Fruit fly (Drosophila melanogaster): ENCODE results near the gene Crtc.

The Crtc gene

DNA sequence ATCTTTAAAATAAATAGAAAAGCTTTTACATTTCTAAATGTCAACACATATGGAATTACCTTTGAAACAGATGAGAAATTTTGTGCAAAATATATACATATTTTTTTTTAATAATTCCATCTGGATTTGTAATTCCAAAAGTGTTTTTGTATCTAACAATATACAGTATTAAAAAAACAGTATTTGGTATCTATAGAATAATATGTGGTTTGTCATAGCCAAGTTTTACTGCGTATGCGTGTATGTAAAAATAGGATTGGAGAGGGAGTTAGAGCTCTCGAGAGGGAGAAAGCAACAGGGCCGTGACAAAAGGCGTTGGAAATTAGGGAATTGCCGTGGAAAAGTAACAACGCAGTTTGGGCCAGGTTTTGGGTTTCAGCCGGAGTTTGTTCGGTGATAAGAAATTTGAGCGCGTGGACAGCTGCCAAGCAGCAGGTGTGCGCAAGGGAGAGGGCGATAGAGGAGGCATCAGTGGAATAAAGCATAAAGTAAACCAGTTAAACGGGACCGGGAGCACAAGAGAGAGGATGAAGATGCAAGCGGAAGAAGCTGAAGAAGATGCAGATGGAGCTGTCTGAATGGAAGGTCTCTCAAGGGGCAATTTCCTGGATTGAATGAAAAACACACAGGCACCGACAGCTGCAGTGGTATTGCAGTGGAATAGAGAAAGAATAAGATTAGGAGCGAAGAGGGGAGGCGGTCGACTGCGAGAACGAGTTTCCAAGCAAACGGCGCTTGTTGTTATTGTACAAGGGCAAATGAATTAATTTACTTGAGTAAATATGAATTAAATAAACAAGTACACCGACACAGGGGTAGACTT, 15.9 kb downstream of the Crtc start:
- TF ChIP-seq Vsx2 (GFP tag; optimal IDR thresholded peaks at IDR 0.05; ENCODE audit: partially characterized antibody) (peak; percentile 92), sage (GFP tag; optimal IDR thresholded peaks at IDR 0.05) (peak; percentile 49), br (GFP tag; optimal IDR thresholded peaks at IDR 0.05) (peak; percentile 72), brk (GFP tag; optimal IDR thresholded peaks at IDR 0.05) (peak; percentile 59), OdsH (GFP tag; optimal IDR thresholded peaks at IDR 0.05) (peak; percentile 37), foxo (GFP tag; optimal IDR thresholded peaks at IDR 0.05) (peak in 1 of 2 experiments; percentile 85), h (GFP tag; optimal IDR thresholded peaks at IDR 0.05) (peak; percentile 94), CrebA (GFP tag; optimal IDR thresholded peaks at IDR 0.05; ENCODE audit: borderline replicate concordance) (peak; percentile 85), pan (optimal IDR thresholded peaks at IDR 0.05) (no peak), usp (GFP tag; optimal IDR thresholded peaks at IDR 0.05) (no peak), N (GFP tag; optimal IDR thresholded peaks at IDR 0.05) (no peak), CG32264 (GFP tag; optimal IDR thresholded peaks at IDR 0.05) (peak; percentile 73), Abd-B (GFP tag; optimal IDR thresholded peaks at IDR 0.05) (no peak), Rel (GFP tag; optimal IDR thresholded peaks at IDR 0.05) (no peak), Rel (tag; optimal IDR thresholded peaks at IDR 0.05) (no peak), lola (GFP tag; optimal IDR thresholded peaks at IDR 0.05) (no peak), Sp1 (GFP tag; optimal IDR thresholded peaks at IDR 0.05) (no peak), rgr (GFP tag; optimal IDR thresholded peaks at IDR 0.05) (peak; percentile 62), psq (GFP tag; optimal IDR thresholded peaks at IDR 0.05) (peak; percentile 54), Jra (GFP tag; optimal IDR thresholded peaks at IDR 0.05) (peak; percentile 76), dmrt93B (GFP tag; optimal IDR thresholded peaks at IDR 0.05) (peak; percentile 65), ey (GFP tag; optimal IDR thresholded peaks at IDR 0.05) (no peak), GATAd (GFP tag; optimal IDR thresholded peaks at IDR 0.05) (no peak), Hnf4 (GFP tag; optimal IDR thresholded peaks at IDR 0.05) (peak; percentile 87), Hr78 (GFP tag; optimal IDR thresholded peaks at IDR 0.05) (no peak), HLH106 (tag; optimal IDR thresholded peaks at IDR 0.05) (peak; percentile 10), woc (GFP tag; optimal IDR thresholded peaks at IDR 0.05) (peak; percentile 34), Mio (GFP tag; optimal IDR thresholded peaks at IDR 0.05) (no peak), Dfd (GFP tag; optimal IDR thresholded peaks at IDR 0.05) (no peak), CG9705 (GFP tag; optimal IDR thresholded peaks at IDR 0.05) (peak; percentile 63), dl (GFP tag; optimal IDR thresholded peaks at IDR 0.05; ENCODE audit: insufficient read depth in 1 of 2, partially characterized antibody in 2 of 2) (peak; percentile 3 to 25), Hr83 (GFP tag; optimal IDR thresholded peaks at IDR 0.05; ENCODE audit: poor library complexity, severe bottlenecking) (peak; percentile 100), tai (GFP tag; optimal IDR thresholded peaks at IDR 0.05) (peak; percentile 78), Myc (optimal IDR thresholded peaks at IDR 0.05) (no peak), jim (GFP tag; optimal IDR thresholded peaks at IDR 0.05) (peak; percentile 87), fru (GFP tag; optimal IDR thresholded peaks at IDR 0.05) (peak; percentile 85), Dif (GFP tag; optimal IDR thresholded peaks at IDR 0.05; ENCODE audit: partially characterized antibody) (peak; percentile 77), sv (GFP tag; optimal IDR thresholded peaks at IDR 0.05) (no peak), dsf (GFP tag; optimal IDR thresholded peaks at IDR 0.05; ENCODE audit: borderline replicate concordance) (no peak)

DNA sequence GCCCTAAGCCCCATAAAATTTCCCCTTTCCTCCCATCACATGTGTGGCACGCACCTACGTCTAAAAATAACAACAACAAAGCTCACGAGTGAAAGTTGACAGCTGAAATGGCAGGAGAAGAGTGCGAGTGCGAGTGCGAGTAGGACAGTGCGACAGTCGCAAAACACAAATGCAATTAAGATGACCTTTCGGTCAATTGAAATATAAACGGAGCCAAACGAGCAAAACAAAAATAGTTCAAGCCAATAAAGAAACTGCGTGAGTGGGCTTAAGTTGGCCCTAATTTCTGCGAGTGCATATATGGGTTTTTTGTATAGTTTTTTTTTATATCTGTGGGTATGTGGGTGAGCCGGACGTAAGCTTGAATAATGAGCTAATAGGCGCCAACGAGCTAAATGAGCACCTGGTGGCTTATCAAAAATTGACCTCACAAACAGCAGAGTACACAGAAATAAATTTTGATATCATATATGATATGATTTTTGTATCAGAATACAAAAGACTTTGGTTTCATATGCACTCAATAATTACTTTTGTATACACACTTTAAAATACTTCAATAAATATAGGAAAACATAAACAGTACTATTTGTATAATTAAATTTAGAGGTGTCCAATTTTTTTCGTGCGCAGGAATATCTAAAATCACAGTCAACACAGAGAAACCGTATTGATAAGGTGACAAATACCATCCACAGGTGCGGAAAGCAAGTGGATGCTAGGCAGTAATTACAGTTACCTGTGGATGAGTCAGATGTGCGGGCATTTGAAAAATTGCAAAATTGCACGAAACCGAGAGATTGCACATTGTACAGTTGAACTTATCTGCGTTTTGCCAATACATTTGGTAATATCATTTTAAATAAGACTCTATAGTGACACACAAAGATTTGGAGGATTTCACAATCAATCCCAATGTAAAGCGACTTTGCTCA, 17.1 kb downstream of the Crtc start:
- TF ChIP-seq sv (GFP tag; optimal IDR thresholded peaks at IDR 0.05) (no peak), rgr (GFP tag; optimal IDR thresholded peaks at IDR 0.05) (peak; percentile 9), ey (GFP tag; optimal IDR thresholded peaks at IDR 0.05) (peak; percentile 12), woc (GFP tag; optimal IDR thresholded peaks at IDR 0.05) (no peak), fru (GFP tag; optimal IDR thresholded peaks at IDR 0.05) (peak; percentile 39), h (GFP tag; optimal IDR thresholded peaks at IDR 0.05) (peak; percentile 49), Dif (GFP tag; optimal IDR thresholded peaks at IDR 0.05; ENCODE audit: partially characterized antibody) (no peak), HLH106 (tag; optimal IDR thresholded peaks at IDR 0.05) (peak; percentile 19), Myc (optimal IDR thresholded peaks at IDR 0.05) (no peak), foxo (GFP tag; optimal IDR thresholded peaks at IDR 0.05) (peak in 1 of 2 experiments; percentile 34), br (GFP tag; optimal IDR thresholded peaks at IDR 0.05) (no peak), OdsH (GFP tag; optimal IDR thresholded peaks at IDR 0.05) (peak; percentile 29), pan (optimal IDR thresholded peaks at IDR 0.05) (no peak), dsf (GFP tag; optimal IDR thresholded peaks at IDR 0.05; ENCODE audit: borderline replicate concordance) (no peak), Hnf4 (GFP tag; optimal IDR thresholded peaks at IDR 0.05) (no peak), sage (GFP tag; optimal IDR thresholded peaks at IDR 0.05) (no peak), Vsx2 (GFP tag; optimal IDR thresholded peaks at IDR 0.05; ENCODE audit: partially characterized antibody) (no peak), Sp1 (GFP tag; optimal IDR thresholded peaks at IDR 0.05) (peak; percentile 24), Mio (GFP tag; optimal IDR thresholded peaks at IDR 0.05) (no peak)

All from whole organism, wandering third instar larva.